Worm (Caenorhabditis elegans): Measurements from ENCODE around the gene rpn-13.

- no peak for TF ChIP-seq ceh-36 (tag; optimal IDR thresholded peaks at IDR 0.05)
- no peak for TF ChIP-seq tra-4 (tag; optimal IDR thresholded peaks at IDR 0.05)
- no peak for TF ChIP-seq ets-7 (tag; optimal IDR thresholded peaks at IDR 0.05)
- TF ChIP-seq scrt-1 (GFP tag; IDR thresholded peaks at IDR 0.05) = no peak
- TF ChIP-seq hnd-1 (tag; optimal IDR thresholded peaks at IDR 0.05) = no peak
- no peak for TF ChIP-seq ama-1 (optimal IDR thresholded peaks at IDR 0.05)
- TF ChIP-seq B0310.2 (tag; optimal IDR thresholded peaks at IDR 0.05) = no peak
Observed at ce11 chrIII:6324139-6324538, 17.6 kb downstream of the rpn-13 start, which contains the start of gene C56G2.5.

Data from whole organism, early embryonic.